Fruit fly (Drosophila melanogaster): ENCODE measurements around the gene nod.
A peak's percentile ranks its signal among the peaks of the same experiment; 100 is the strongest.

nod gene

DNA sequence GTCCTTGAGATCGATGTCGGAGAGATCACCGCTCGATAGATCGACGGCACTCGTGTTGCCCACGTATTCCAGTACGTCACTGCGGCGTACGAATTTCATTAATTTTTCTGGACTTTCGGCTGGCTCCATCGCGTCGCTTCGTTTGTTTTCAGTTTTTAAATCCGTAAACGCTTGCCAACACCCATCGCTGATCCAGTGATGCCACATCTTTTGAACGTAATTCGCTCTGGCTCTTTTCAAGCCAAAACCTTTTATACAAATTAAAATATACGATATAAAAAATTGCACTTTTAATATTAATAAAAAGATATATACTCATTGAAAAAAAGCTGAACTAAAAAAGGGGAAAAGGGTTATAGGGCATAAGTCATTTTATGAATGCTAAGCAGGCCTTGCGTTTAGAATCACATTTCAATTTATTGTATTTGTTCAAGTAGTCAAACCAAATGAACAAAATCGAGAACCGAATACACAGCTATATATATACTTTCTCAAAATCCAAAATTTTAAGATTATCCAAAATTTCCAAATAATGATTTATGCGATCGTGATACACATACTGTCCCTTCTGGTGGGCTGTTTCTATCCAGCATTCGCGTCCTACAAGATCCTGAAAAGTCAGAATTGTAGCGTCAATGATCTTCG lies 8.2 kb upstream of the nod start, which contains the start of the genes Kmn1 and Reepl1:
Kmn1 (minus strand) TSS at position 173 of the 645 bp plus-strand sequence.
Reepl1 (plus strand) TSS at position 438 of the 645 bp plus-strand sequence.
- TF ChIP-seq Pif1B (GFP tag; optimal IDR thresholded peaks at IDR 0.05) (no peak), EcR (GFP tag; optimal IDR thresholded peaks at IDR 0.05) (no peak), CG15710 (tag; optimal IDR thresholded peaks at IDR 0.05) (no peak), CG10348 (GFP tag; IDR thresholded peaks at IDR 0.05) (no peak), CG9948 (tag; optimal IDR thresholded peaks at IDR 0.05) (no peak), CG12605 (GFP tag; IDR thresholded peaks at IDR 0.05) (no peak), D1 (tag; optimal IDR thresholded peaks at IDR 0.05) (no peak), Pif1A (GFP tag; optimal IDR thresholded peaks at IDR 0.05) (no peak), CG14655 (GFP tag; optimal IDR thresholded peaks at IDR 0.05) (no peak)

DNA sequence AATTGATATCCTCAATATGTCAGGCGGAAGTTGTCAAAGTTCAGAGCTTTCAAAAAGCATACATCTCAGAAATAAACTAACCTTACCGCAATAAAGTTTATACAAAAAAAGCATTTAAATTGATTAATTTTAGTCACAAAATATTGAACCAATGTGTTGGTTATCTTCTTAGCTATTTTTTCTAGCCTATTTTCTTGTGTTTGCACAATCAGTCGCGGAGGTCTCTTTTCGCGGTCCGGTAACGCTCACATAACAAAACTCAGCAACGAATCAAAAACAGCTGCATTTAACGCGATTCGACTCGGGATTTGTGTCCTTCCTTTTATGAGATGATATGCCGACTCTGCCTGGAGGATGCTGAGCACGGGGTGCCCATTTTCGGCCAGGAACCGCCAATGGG lies 7.0 kb upstream of the nod start, which contains the start of gene CG11696:
CG11696 (plus strand) TSS at position 203 of the 400 bp plus-strand sequence.
- TF ChIP-seq CG17806 (tag; optimal IDR thresholded peaks at IDR 0.05) (no peak), CG32121 (GFP tag; IDR thresholded peaks at IDR 0.05) (no peak), gl (tag; optimal IDR thresholded peaks at IDR 0.05) (no peak), CG15710 (tag; optimal IDR thresholded peaks at IDR 0.05) (no peak), Ets98B (GFP tag; IDR thresholded peaks at IDR 0.05) (no peak), CG4496 (GFP tag; IDR thresholded peaks at IDR 0.05) (no peak), CG8301 (tag; optimal IDR thresholded peaks at IDR 0.05) (no peak)

DNA sequence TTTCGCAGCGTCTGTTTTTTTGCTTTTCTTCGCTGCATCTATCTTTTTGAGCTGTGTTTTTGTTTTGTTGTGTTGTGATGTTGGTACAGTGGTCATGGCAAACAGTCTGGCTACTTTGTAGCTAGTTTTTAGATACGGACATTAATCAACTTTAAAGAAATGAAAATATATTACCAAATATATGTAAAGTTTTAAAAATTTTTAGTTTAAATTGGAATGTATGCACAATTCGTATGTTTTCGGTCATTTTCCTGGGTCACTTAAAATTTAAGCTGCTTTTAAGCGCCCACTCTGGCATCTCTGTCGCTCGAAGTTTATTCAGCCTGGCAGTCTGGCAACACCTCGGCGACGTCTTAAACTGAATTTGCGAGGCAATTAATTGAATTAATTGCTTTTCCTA lies 4.0 kb upstream of the nod start, which contains the start of gene CG11695:
CG11695 (plus strand) TSS at position 344 of the 400 bp plus-strand sequence.
- TF ChIP-seq CG9948 (tag; optimal IDR thresholded peaks at IDR 0.05) (peak; percentile 51), fd96Ca (GFP tag; IDR thresholded peaks at IDR 0.05) (peak; percentile 47; the same call in 1 of the 3 replicates), Pif1B (GFP tag; optimal IDR thresholded peaks at IDR 0.05) (no peak), EcR (GFP tag; optimal IDR thresholded peaks at IDR 0.05) (peak; percentile 2), CG14655 (GFP tag; optimal IDR thresholded peaks at IDR 0.05) (no peak), Snoo (tag; optimal IDR thresholded peaks at IDR 0.05) (peak; percentile 59), rn (GFP tag; IDR thresholded peaks at IDR 0.05) (0 out of 2 replicates have a peak, but pooled peaks have one; percentile 9), CG15710 (tag; optimal IDR thresholded peaks at IDR 0.05) (peak; percentile 78), Ets98B (GFP tag; IDR thresholded peaks at IDR 0.05) (peak; percentile 49), CG13204 (GFP tag; optimal IDR thresholded peaks at IDR 0.05) (no peak), Pif1A (GFP tag; optimal IDR thresholded peaks at IDR 0.05) (no peak), CG4496 (GFP tag; IDR thresholded peaks at IDR 0.05) (peak; percentile 77; the same call in 2 of the 3 replicates), CG10348 (GFP tag; IDR thresholded peaks at IDR 0.05) (0 out of 2 replicates have a peak, but pooled peaks have one; percentile 23), gl (tag; optimal IDR thresholded peaks at IDR 0.05) (peak; percentile 55), CG32121 (GFP tag; IDR thresholded peaks at IDR 0.05) (peak; percentile 41; the same call in 1 of the 2 replicates), CG8159 (tag; optimal IDR thresholded peaks at IDR 0.05) (peak; percentile 74), CG34367 (tag; optimal IDR thresholded peaks at IDR 0.05) (peak; percentile 58), CG8301 (tag; optimal IDR thresholded peaks at IDR 0.05) (peak; percentile 58), CG17806 (tag; optimal IDR thresholded peaks at IDR 0.05) (peak; percentile 49), D1 (tag; optimal IDR thresholded peaks at IDR 0.05) (no peak), CG12605 (GFP tag; IDR thresholded peaks at IDR 0.05) (peak; percentile 27; the same call in 1 of the 2 replicates)

DNA sequence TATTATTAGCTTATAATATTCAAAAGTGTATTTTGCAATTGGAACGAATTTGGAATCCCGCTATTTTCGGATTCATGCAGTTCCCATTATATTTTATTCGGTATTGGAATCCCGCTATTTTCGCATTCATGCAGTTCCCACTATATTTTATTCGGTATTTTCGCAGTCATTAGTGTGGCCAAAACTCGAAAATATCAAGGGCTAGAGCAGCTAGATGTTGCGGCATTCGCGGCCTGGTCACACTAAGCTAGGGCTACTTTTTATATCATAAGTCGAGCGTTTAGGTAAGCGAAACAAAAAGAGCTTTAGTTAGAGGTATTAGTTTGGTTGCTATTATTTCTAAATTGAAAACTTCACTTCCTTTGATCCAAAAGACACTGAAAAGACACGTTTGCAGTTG lies 1.7 kb upstream of the nod start:
- TF ChIP-seq CG32121 (GFP tag; IDR thresholded peaks at IDR 0.05): no peak
- no peak for TF ChIP-seq CG9948 (tag; optimal IDR thresholded peaks at IDR 0.05)
- TF ChIP-seq fd96Ca (GFP tag; IDR thresholded peaks at IDR 0.05): no peak
- no peak for TF ChIP-seq Pif1B (GFP tag; optimal IDR thresholded peaks at IDR 0.05)
- no peak for TF ChIP-seq Ets98B (GFP tag; IDR thresholded peaks at IDR 0.05)
- no peak for TF ChIP-seq CG14655 (GFP tag; optimal IDR thresholded peaks at IDR 0.05)
- TF ChIP-seq CG34367 (tag; optimal IDR thresholded peaks at IDR 0.05): no peak
- no peak for TF ChIP-seq rn (GFP tag; IDR thresholded peaks at IDR 0.05)
- no peak for TF ChIP-seq CG8159 (tag; optimal IDR thresholded peaks at IDR 0.05)
- TF ChIP-seq CG12605 (GFP tag; IDR thresholded peaks at IDR 0.05): no peak
- no peak for TF ChIP-seq CG17806 (tag; optimal IDR thresholded peaks at IDR 0.05)
- no peak for TF ChIP-seq CG4496 (GFP tag; IDR thresholded peaks at IDR 0.05)
- TF ChIP-seq EcR (GFP tag; optimal IDR thresholded peaks at IDR 0.05): no peak
- TF ChIP-seq Pif1A (GFP tag; optimal IDR thresholded peaks at IDR 0.05): no peak
- TF ChIP-seq D1 (tag; optimal IDR thresholded peaks at IDR 0.05): no peak
- no peak for TF ChIP-seq CG13204 (GFP tag; optimal IDR thresholded peaks at IDR 0.05)
- TF ChIP-seq CG8301 (tag; optimal IDR thresholded peaks at IDR 0.05): no peak
- TF ChIP-seq CG10348 (GFP tag; IDR thresholded peaks at IDR 0.05): no peak

DNA sequence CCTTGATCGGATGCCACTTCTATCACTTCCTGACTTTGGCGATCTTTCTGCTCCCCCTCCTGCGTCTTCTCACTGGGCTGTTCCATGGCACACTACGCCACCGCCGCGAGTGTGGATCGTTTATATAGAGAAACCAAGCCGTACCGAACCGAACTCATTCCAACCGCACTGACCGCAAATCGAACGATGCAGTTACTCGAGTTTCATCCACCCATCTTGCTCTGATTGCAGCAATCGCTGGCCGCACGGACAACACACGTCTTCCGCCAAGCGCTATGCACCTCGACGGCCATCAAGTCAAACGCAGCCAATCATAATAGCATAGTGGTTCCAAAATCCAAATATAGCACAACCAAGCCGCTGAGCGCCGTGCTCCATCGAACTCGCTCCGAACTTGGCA lies 3.5 kb downstream of the nod start, which contains the start of gene pkm:
pkm (minus strand) TSS at position 101 of the 400 bp plus-strand sequence.
- TF ChIP-seq CG8159 (tag; optimal IDR thresholded peaks at IDR 0.05) (no peak), fd96Ca (GFP tag; IDR thresholded peaks at IDR 0.05) (no peak), Pif1A (GFP tag; optimal IDR thresholded peaks at IDR 0.05) (no peak), CG15710 (tag; optimal IDR thresholded peaks at IDR 0.05) (no peak), CG9948 (tag; optimal IDR thresholded peaks at IDR 0.05) (no peak), CG17806 (tag; optimal IDR thresholded peaks at IDR 0.05) (no peak), EcR (GFP tag; optimal IDR thresholded peaks at IDR 0.05) (no peak), CG13204 (GFP tag; optimal IDR thresholded peaks at IDR 0.05) (no peak), CG12605 (GFP tag; IDR thresholded peaks at IDR 0.05) (no peak), D1 (tag; optimal IDR thresholded peaks at IDR 0.05) (no peak), CG14655 (GFP tag; optimal IDR thresholded peaks at IDR 0.05) (no peak), CG34367 (tag; optimal IDR thresholded peaks at IDR 0.05) (no peak), CG10348 (GFP tag; IDR thresholded peaks at IDR 0.05) (no peak), rn (GFP tag; IDR thresholded peaks at IDR 0.05) (no peak), CG32121 (GFP tag; IDR thresholded peaks at IDR 0.05) (no peak), Ets98B (GFP tag; IDR thresholded peaks at IDR 0.05) (no peak), CG4496 (GFP tag; IDR thresholded peaks at IDR 0.05) (no peak), Snoo (tag; optimal IDR thresholded peaks at IDR 0.05) (no peak)

Data from whole organism, pupa.